Fruit fly (Drosophila melanogaster) whole organism, embryonic: ENCODE results near the gene Cyp313a4.

ENCODE experiments used
- Aef1 ChIP-seq: fragments of 200-800 bp; sonication (Bioruptor generic); IDR thresholded peaks from 3 replicates; pipeline ENCODE4 v1.3.6; 2022; ENCODE audit warnings: missing biosample characterization, missing genetic modification characterization
- BEAF-32 ChIP-seq: fragments of 200-800 bp; sonication (Bioruptor generic); optimal IDR thresholded peaks from 3 replicates; lab custom pipeline; 2017; ENCODE audit warnings: missing biosample characterization, missing genetic modification characterization, mild to moderate bottlenecking, moderate library complexity, missing genetic modification reagents
- CG10366 ChIP-seq: fragments of 200-800 bp; sonication (Bioruptor generic); IDR thresholded peaks from 2 replicates; pipeline ENCODE4 v1.3.6; 2022; ENCODE audit warnings: missing biosample characterization, missing genetic modification characterization
- CG11093 ChIP-seq: fragments of 200-800 bp; sonication (Bioruptor generic); IDR thresholded peaks from 3 replicates; pipeline ENCODE4 v1.3.6; 2022; ENCODE audit warnings: missing biosample characterization, missing genetic modification characterization
- CG11247 ChIP-seq: fragments of 200-800 bp; sonication (Bioruptor generic); IDR thresholded peaks from 2 replicates; pipeline ENCODE4 v1.3.6; 2022; ENCODE audit warnings: missing biosample characterization, missing genetic modification characterization
- CG14441 ChIP-seq: fragments of 200-800 bp; sonication (Bioruptor generic); IDR thresholded peaks from 2 replicates; pipeline ENCODE4 v1.3.6; 2022; ENCODE audit warnings: missing biosample characterization, missing genetic modification characterization
- CG14710 ChIP-seq: fragments of 200-800 bp; sonication (Bioruptor generic); optimal IDR thresholded peaks from 3 replicates; lab custom pipeline; 2019; ENCODE audit warnings: missing biosample characterization, mild to moderate bottlenecking, missing genetic modification characterization, moderate library complexity
- CG16815 ChIP-seq: fragments of 200-800 bp; sonication (Bioruptor generic); optimal IDR thresholded peaks from 3 replicates; lab custom pipeline; 2017; ENCODE audit warnings: missing biosample characterization, mild to moderate bottlenecking, missing genetic modification characterization
- CG30020 ChIP-seq: fragments of 200-800 bp; optimal IDR thresholded peaks from 2 replicates; lab custom pipeline; 2019; ENCODE audit warnings: missing biosample characterization, mild to moderate bottlenecking, missing genetic modification characterization, moderate library complexity
- CG33213 ChIP-seq: fragments of 200-800 bp; sonication (Bioruptor generic); optimal IDR thresholded peaks from 3 replicates; lab custom pipeline; 2016; ENCODE audit warnings: missing biosample characterization, missing genetic modification characterization
- CG34422 ChIP-seq: fragments of 200-800 bp; sonication (Bioruptor generic); IDR thresholded peaks from 3 replicates; pipeline ENCODE4 v1.3.6; 2022; ENCODE audit warnings: missing biosample characterization, missing genetic modification characterization
- CG3847 ChIP-seq: fragments of 200-800 bp; sonication (Bioruptor generic); IDR thresholded peaks from 2 replicates; pipeline ENCODE4 v1.3.6; 2022; ENCODE audit warnings: missing biosample characterization, missing genetic modification characterization
- CG4730 ChIP-seq: fragments of 200-800 bp; sonication (Bioruptor generic); IDR thresholded peaks from 2 replicates; pipeline ENCODE4 v1.3.6; 2022; ENCODE audit warnings: missing biosample characterization, missing genetic modification characterization
- CG7357 ChIP-seq: fragments of 200-800 bp; sonication (Bioruptor generic); IDR thresholded peaks from 3 replicates; pipeline ENCODE4 v1.3.6; 2022; ENCODE audit warnings: missing biosample characterization, missing genetic modification characterization
- CG9797 ChIP-seq: fragments of 200-800 bp; sonication (Bioruptor generic); optimal IDR thresholded peaks from 3 replicates; lab custom pipeline; 2018; ENCODE audit warnings: missing biosample characterization, mild to moderate bottlenecking, missing genetic modification characterization
- CG9932 ChIP-seq: fragments of 200-800 bp; sonication (Bioruptor generic); IDR thresholded peaks from 2 replicates; pipeline ENCODE4 v1.3.6; 2022; ENCODE audit warnings: missing biosample characterization, missing genetic modification characterization
- CoRest ChIP-seq: fragments of 200-800 bp; sonication (Bioruptor generic); optimal IDR thresholded peaks from 3 replicates; lab custom pipeline; 2018; ENCODE audit warnings: missing biosample characterization, mild to moderate bottlenecking, missing genetic modification characterization, moderate library complexity
- Dp ChIP-seq: fragments of 200-800 bp; sonication (Bioruptor generic); optimal IDR thresholded peaks from 2 replicates; lab custom pipeline; 2018; ENCODE audit warnings: missing biosample characterization, mild to moderate bottlenecking, missing genetic modification characterization, moderate library complexity
- Dref ChIP-seq: fragments of 200-800 bp; sonication (Bioruptor generic); IDR thresholded peaks from 2 replicates; pipeline ENCODE4 v1.3.6; 2022; ENCODE audit warnings: missing biosample characterization, missing genetic modification characterization
- E2f2 ChIP-seq: fragments of 200-800 bp; sonication (Bioruptor generic); IDR thresholded peaks from 2 replicates; pipeline ENCODE4 v1.3.6; 2022; ENCODE audit warnings: missing biosample characterization, missing genetic modification characterization
- Ets65A ChIP-seq: fragments of 200-800 bp; sonication (Bioruptor generic); peaks from one replicate; lab custom pipeline; 2016; ENCODE audit warnings: missing biosample characterization, missing genetic modification characterization
- H2.0 ChIP-seq: fragments of 200-800 bp; sonication (Bioruptor generic); IDR thresholded peaks from 2 replicates; pipeline ENCODE4 v1.3.6; 2022; ENCODE audit warnings: missing biosample characterization, missing genetic modification characterization
- Hr3 ChIP-seq: fragments of 200-800 bp; sonication (Bioruptor generic); optimal IDR thresholded peaks from 3 replicates; lab custom pipeline; 2016; ENCODE audit warnings: missing biosample characterization, missing genetic modification characterization
- Hr78 ChIP-seq, 2 experiments: fragments of 200-800 bp in 1 of 2; fragments of >200 bp in 1 of 2; sonication (Bioruptor generic) in 1 of 2; optimal IDR thresholded peaks; 2 replicates each; lab custom pipeline; 2017 to 2019; ENCODE audit warnings: missing biosample characterization in 2 of 2, missing genetic modification characterization in 2 of 2, mild to moderate bottlenecking in 1 of 2, moderate library complexity in 1 of 2
- Lhr ChIP-seq: fragments of 200-800 bp; sonication (Bioruptor generic); optimal IDR thresholded peaks from 3 replicates; lab custom pipeline; 2017; ENCODE audit warnings: mild to moderate bottlenecking, missing biosample characterization, missing genetic modification reagents, missing genetic modification characterization
- MBD-R2 ChIP-seq: fragments of 200-800 bp; sonication (Bioruptor generic); IDR thresholded peaks from 2 replicates; pipeline ENCODE4 v1.3.6; 2022; ENCODE audit warnings: missing biosample characterization, missing genetic modification characterization
- Myb ChIP-seq: fragments of 200-800 bp; sonication (Bioruptor generic); optimal IDR thresholded peaks from 2 replicates; lab custom pipeline; 2016; ENCODE audit warnings: missing biosample characterization, missing genetic modification characterization
- NFAT ChIP-seq: fragments of 200-800 bp; sonication (Bioruptor generic); IDR thresholded peaks from 2 replicates; pipeline ENCODE4 v1.3.6; 2022; ENCODE audit warnings: missing biosample characterization, missing genetic modification characterization
- Ptx1 ChIP-seq: fragments of 200-800 bp; sonication (Bioruptor generic); IDR thresholded peaks from 2 replicates; pipeline ENCODE4 v1.3.6; 2022; ENCODE audit warnings: missing biosample characterization, missing genetic modification characterization
- Rx ChIP-seq: fragments of 200-800 bp; sonication (Bioruptor generic); IDR thresholded peaks from 2 replicates; pipeline ENCODE4 v1.3.6; 2022; ENCODE audit warnings: missing biosample characterization, missing genetic modification characterization
- Sry-δ ChIP-seq: fragments of 200-800 bp; sonication (Bioruptor generic); optimal IDR thresholded peaks from 2 replicates; lab custom pipeline; 2016; ENCODE audit warnings: missing biosample characterization, missing genetic modification characterization
- dimm ChIP-seq: fragments of 200-800 bp; sonication (Bioruptor generic); IDR thresholded peaks from 2 replicates; pipeline ENCODE4 v1.3.6; 2022; ENCODE audit warnings: missing biosample characterization, missing genetic modification characterization
- gfzf ChIP-seq: fragments of 200-800 bp; sonication (Bioruptor generic); optimal IDR thresholded peaks from 2 replicates; lab custom pipeline; 2016; ENCODE audit warnings: missing biosample characterization, mild to moderate bottlenecking, missing genetic modification characterization, moderate library complexity
- ken ChIP-seq: fragments of 200-800 bp; sonication (Bioruptor generic); IDR thresholded peaks from 3 replicates; pipeline ENCODE4 v1.3.6; 2022; ENCODE audit warnings: missing biosample characterization, missing genetic modification characterization
- knrl ChIP-seq: fragments of 200-800 bp; sonication (Bioruptor generic); IDR thresholded peaks from 3 replicates; pipeline ENCODE4 v1.3.6; 2022; ENCODE audit warnings: missing biosample characterization, missing genetic modification characterization; ENCODE audit not compliant: partially characterized antibody
- lola ChIP-seq, 3 experiments: fragments of >200 bp in 2 of 3; fragments of 200-800 bp in 1 of 3; sonication (Bioruptor generic) in 1 of 3; optimal IDR thresholded peaks; 2 replicates each; lab custom pipeline; 2017 to 2019; ENCODE audit warnings: missing biosample characterization in 3 of 3, missing genetic modification characterization in 3 of 3, mild to moderate bottlenecking in 1 of 3, moderate library complexity in 1 of 3
- nmo ChIP-seq: fragments of 200-800 bp; sonication (Bioruptor generic); optimal IDR thresholded peaks from 2 replicates; lab custom pipeline; 2018; ENCODE audit warnings: missing biosample characterization, mild to moderate bottlenecking, missing genetic modification characterization, moderate library complexity
- pnt ChIP-seq: fragments of 200-800 bp; sonication (Bioruptor generic); optimal IDR thresholded peaks from 3 replicates; lab custom pipeline; 2016; ENCODE audit warnings: missing biosample characterization, missing genetic modification characterization
- pzg ChIP-seq: fragments of 200-800 bp; sonication (Bioruptor generic); optimal IDR thresholded peaks from 3 replicates; lab custom pipeline; 2018; ENCODE audit warnings: missing biosample characterization, mild to moderate bottlenecking, missing genetic modification characterization, moderate library complexity
- row ChIP-seq: fragments of 200-800 bp; sonication (Bioruptor generic); IDR thresholded peaks from 3 replicates; pipeline ENCODE4 v1.3.6; 2022; ENCODE audit warnings: missing biosample characterization, missing genetic modification characterization
- sens ChIP-seq: fragments of 200-800 bp; sonication (Bioruptor generic); peaks from one replicate; lab custom pipeline; 2016; ENCODE audit warnings: missing biosample characterization, missing genetic modification characterization
- sisA ChIP-seq: fragments of 200-800 bp; sonication (Bioruptor generic); IDR thresholded peaks from 2 replicates; pipeline ENCODE4 v1.3.6; 2022; ENCODE audit warnings: missing biosample characterization, missing genetic modification characterization
- sob ChIP-seq: fragments of 200-800 bp; sonication (Bioruptor generic); IDR thresholded peaks from 2 replicates; pipeline ENCODE4 v1.3.6; 2022; ENCODE audit warnings: missing biosample characterization, missing genetic modification characterization
- ssp ChIP-seq: fragments of 200-800 bp; sonication (Bioruptor generic); IDR thresholded peaks from 2 replicates; pipeline ENCODE4 v1.3.6; 2022; ENCODE audit warnings: missing biosample characterization, missing genetic modification characterization
- tll ChIP-seq, 2 experiments: fragments of 200-800 bp in 1 of 2; fragments of >200 bp in 1 of 2; sonication (Bioruptor generic) in 1 of 2; optimal IDR thresholded peaks; 2 replicates each; lab custom pipeline; 2017 to 2019; ENCODE audit warnings: missing biosample characterization in 2 of 2, missing genetic modification characterization in 2 of 2, mild to moderate bottlenecking in 1 of 2, moderate library complexity in 1 of 2
- ttk ChIP-seq: fragments of 200-800 bp; sonication (Bioruptor generic); IDR thresholded peaks from 2 replicates; pipeline ENCODE4 v2.1.2; 2022; ENCODE audit warnings: missing biosample characterization, missing genetic modification characterization
- vvl ChIP-seq: fragments of 200-800 bp; sonication (Bioruptor generic); IDR thresholded peaks from 2 replicates; pipeline ENCODE4 v1.3.6; 2022; ENCODE audit warnings: missing biosample characterization, missing genetic modification characterization

Gene Cyp313a4

dm6 chr3R:12712178-12713172 is 31.3 kb upstream of the Cyp313a4 start, which contains the start of gene PolQ:
PolQ (minus strand) TSS chr3R:12712299.
- TF ChIP-seq CG30020 (peak; percentile 94), Lhr (peak; percentile 96), CG14710 (peak; percentile 33), ttk (GFP tag; lab: Robert Waterston, UW) (peak; percentile 49; the same call in 1 of the 2 replicates), Hr3 (GFP tag; lab: Kevin White, UChicago) (peak; percentile 6), CG34422 (peak; percentile 48; the same call in 2 of the 3 replicates), CG4730 (GFP tag; lab: Robert Waterston, UW) (0 out of 2 replicates have a peak, but pooled peaks have one; percentile 20), MBD-R2 (peak; percentile 71), Hr78 (GFP tag; optimal IDR thresholded peaks at IDR 0.05; lab: Kevin White, UChicago) (peak in 1 of 2 experiments; percentile 26), vvl (GFP tag; lab: Robert Waterston, UW) (peak; percentile 31; the same call in 1 of the 2 replicates), ssp (peak; percentile 100), dimm (peak; percentile 23; the same call in 1 of the 2 replicates), Sry-δ (peak; percentile 10), CG16815 (peak; percentile 10), CG11247 (GFP tag; lab: Robert Waterston, UW) (peak; percentile 50), BEAF-32 (GFP tag; lab: Kevin White, UChicago) (peak; percentile 31), sisA (GFP tag; lab: Robert Waterston, UW) (peak; percentile 60), pzg (GFP tag; lab: Kevin White, UChicago) (peak; percentile 40), pnt (GFP tag; lab: Kevin White, UChicago) (peak; percentile 22), CG7357 (GFP tag; lab: Robert Waterston, UW) (peak; percentile 98), CG9932 (peak; percentile 42), tll (GFP tag; optimal IDR thresholded peaks at IDR 0.05; lab: Kevin White, UChicago) (peak in 1 of 2 experiments; percentile 86), ken (GFP tag; lab: Robert Waterston, UW) (peak; percentile 53; the same call in 1 of the 3 replicates), CG11093 (GFP tag; lab: Robert Waterston, UW) (peak; percentile 46; the same call in 1 of the 3 replicates), NFAT (GFP tag; lab: Robert Waterston, UW) (peak; percentile 48; the same call in 1 of the 2 replicates), CoRest (tag; lab: Kevin White, UChicago) (peak; percentile 18), gfzf (peak; percentile 75), E2f2 (GFP tag; lab: Robert Waterston, UW) (peak; percentile 80), Ets65A (GFP tag; lab: Kevin White, UChicago) (peak; percentile 89), sob (GFP tag; lab: Robert Waterston, UW) (peak; percentile 30), Ptx1 (GFP tag; lab: Robert Waterston, UW) (peak; percentile 25; the same call in 1 of the 2 replicates), nmo (GFP tag; lab: Kevin White, UChicago) (peak; percentile 36), H2.0 (GFP tag; lab: Robert Waterston, UW) (0 out of 2 replicates have a peak, but pooled peaks have one; percentile 14), Dref (GFP tag; lab: Robert Waterston, UW) (peak; percentile 33; the same call in 1 of the 2 replicates), row (peak; percentile 74), Aef1 (GFP tag; lab: Robert Waterston, UW) (peak; percentile 39; the same call in 1 of the 3 replicates), Dp (peak; percentile 61), knrl (peak; percentile 33; the same call in 1 of the 3 replicates), CG10366 (GFP tag; lab: Robert Waterston, UW) (peak; percentile 13; the same call in 1 of the 2 replicates), CG9797 (peak; percentile 57), CG3847 (GFP tag; lab: Robert Waterston, UW) (peak; percentile 62), CG14441 (peak; percentile 30; the same call in 1 of the 2 replicates), Rx (GFP tag; lab: Robert Waterston, UW) (peak; percentile 51), sens (GFP tag; lab: Kevin White, UChicago) (peak; percentile 53), CG33213 (GFP tag; lab: Kevin White, UChicago) (peak; percentile 43), lola (GFP tag; optimal IDR thresholded peaks at IDR 0.05; lab: Kevin White, UChicago) (peak in 1 of 3 experiments; percentile 90), Myb (peak; percentile 91)
